Worm (Caenorhabditis elegans): ENCODE results near the gene D1022.4.

- TF ChIP-seq unc-62 (GFP tag; optimal IDR thresholded peaks at IDR 0.05), result no peak
- TF ChIP-seq sptf-1 (tag; optimal IDR thresholded peaks at IDR 0.05), result no peak
- TF ChIP-seq nhr-12 (tag; optimal IDR thresholded peaks at IDR 0.05), result no peak
- TF ChIP-seq elt-1 (tag; optimal IDR thresholded peaks at IDR 0.05; ENCODE audit: borderline replicate concordance, insufficient read depth), result no peak
- TF ChIP-seq unc-120 (tag; optimal IDR thresholded peaks at IDR 0.05; ENCODE audit: poor library complexity, severe bottlenecking), result no peak
- no peak for TF ChIP-seq mab-5 (tag; optimal IDR thresholded peaks at IDR 0.05)
- TF ChIP-seq lsy-2 (tag; optimal IDR thresholded peaks at IDR 0.05), result no peak
- no peak for TF ChIP-seq unc-39 (tag; optimal IDR thresholded peaks at IDR 0.05)
- no peak for TF ChIP-seq nhr-237 (tag; optimal IDR thresholded peaks at IDR 0.05)
- no peak for TF ChIP-seq ceh-39 (tag; optimal IDR thresholded peaks at IDR 0.05)
- no peak for TF ChIP-seq ztf-11 (tag; optimal IDR thresholded peaks at IDR 0.05)
- TF ChIP-seq sem-2 (GFP tag; optimal IDR thresholded peaks at IDR 0.05), result no peak
- no peak for TF ChIP-seq ces-1 (GFP tag; optimal IDR thresholded peaks at IDR 0.05)
- no peak for TF ChIP-seq nhr-2 (tag; optimal IDR thresholded peaks at IDR 0.05)
Observed at ce11 chrII:7494155-7494554, 37.1 kb upstream of the D1022.4 start, which contains the start of gene R10H1.1.
